Worm (Caenorhabditis elegans): ENCODE results near the gene ucr-2.3.
A peak's percentile ranks its signal among the peaks of the same experiment; 100 is the strongest.

ucr-2.3 gene

DNA sequence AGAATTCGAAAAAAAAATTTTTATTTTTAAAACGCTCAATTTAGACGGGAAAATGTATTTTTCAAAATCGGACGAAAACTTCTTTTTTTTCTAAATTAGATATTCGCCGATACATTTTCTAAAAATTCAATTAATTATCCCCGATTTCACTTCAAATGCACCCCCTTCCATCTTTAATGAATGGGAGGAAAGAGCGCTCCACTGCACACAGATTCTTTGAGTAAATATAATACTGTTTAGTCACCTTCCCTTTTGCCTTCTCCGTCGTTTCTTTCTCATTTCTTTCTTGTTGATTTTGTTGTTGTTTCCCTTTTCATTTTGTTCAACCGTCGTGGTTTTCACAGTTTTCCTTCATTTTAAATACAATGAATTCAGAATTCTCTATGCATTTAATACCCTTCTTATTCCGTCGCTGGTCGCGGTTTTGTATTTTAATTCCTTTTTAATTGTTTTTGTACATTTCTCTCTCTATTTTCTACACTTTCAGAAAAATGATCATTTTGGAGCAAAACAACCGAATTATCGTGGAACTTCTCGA is 17.8 kb upstream of the ucr-2.3 start, which contains the start of gene arx-4:
Gene arx-4, plus strand, starts transcription at position 488 of the 538 bp plus-strand sequence.
- no peak for TF ChIP-seq madf-8 (GFP tag; conservative IDR thresholded peaks at IDR 0.05)
- TF ChIP-seq mcd-1 (GFP tag; IDR thresholded peaks at IDR 0.05), result 0 out of 2 replicates have a peak, but pooled peaks have one; percentile 25
- no peak for TF ChIP-seq let-607 (tag; optimal IDR thresholded peaks at IDR 0.05)
- no peak for TF ChIP-seq athp-1 (tag; optimal IDR thresholded peaks at IDR 0.05)
- peak; percentile 15 for TF ChIP-seq attf-5 (GFP tag; optimal IDR thresholded peaks at IDR 0.05)
- no peak for TF ChIP-seq B0261.1 (tag; optimal IDR thresholded peaks at IDR 0.05)
- no peak for TF ChIP-seq pbrm-1 (GFP tag; IDR thresholded peaks at IDR 0.05)
- no peak for TF ChIP-seq dox-1 (GFP tag; IDR thresholded peaks at IDR 0.05)
- no peak for TF ChIP-seq C06A6.2 (GFP tag; conservative IDR thresholded peaks at IDR 0.05)
- no peak for TF ChIP-seq ztf-18 (tag; optimal IDR thresholded peaks at IDR 0.05)
- no peak for TF ChIP-seq Y53G8AR.9 (GFP tag; conservative IDR thresholded peaks at IDR 0.05)

DNA sequence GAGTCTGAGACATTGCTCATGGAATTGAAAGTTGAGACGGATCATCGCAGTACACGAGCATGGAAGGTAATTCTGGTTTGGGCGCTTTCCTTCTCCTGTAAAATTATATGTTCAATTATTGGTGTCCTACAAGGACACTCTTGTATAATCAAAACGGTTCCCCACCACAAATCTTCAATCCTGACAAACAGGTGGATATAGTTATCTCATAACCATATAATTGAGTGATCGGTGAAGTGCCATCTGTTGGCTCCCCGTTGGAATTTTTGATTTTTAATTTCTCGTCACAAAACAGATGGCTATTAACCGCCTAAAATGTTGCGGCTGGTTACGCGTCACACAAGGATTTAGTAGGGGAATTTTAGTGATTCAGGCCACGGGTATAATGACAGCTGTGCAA is 10.8 kb upstream of the ucr-2.3 start:
- TF ChIP-seq sdz-38 (tag; optimal IDR thresholded peaks at IDR 0.05) (no peak), K12H6.12 (tag; optimal IDR thresholded peaks at IDR 0.05) (no peak), ceh-58 (GFP tag; IDR thresholded peaks at IDR 0.05) (no peak), hmg-1.2 (GFP tag; IDR thresholded peaks at IDR 0.05) (no peak), hrde-1 (tag; optimal IDR thresholded peaks at IDR 0.05; ENCODE audit: borderline replicate concordance) (no peak), rcor-1 (GFP tag; IDR thresholded peaks at IDR 0.05) (no peak), sea-2 (GFP tag; IDR thresholded peaks at IDR 0.05) (no peak), nhr-120 (GFP tag; IDR thresholded peaks at IDR 0.05) (no peak), hmg-20 (GFP tag; IDR thresholded peaks at IDR 0.05) (no peak), B0035.1 (tag; optimal IDR thresholded peaks at IDR 0.05) (no peak), B0019.2 (GFP tag; conservative IDR thresholded peaks at IDR 0.05) (no peak), K11D2.4 (GFP tag; IDR thresholded peaks at IDR 0.05) (no peak)

DNA sequence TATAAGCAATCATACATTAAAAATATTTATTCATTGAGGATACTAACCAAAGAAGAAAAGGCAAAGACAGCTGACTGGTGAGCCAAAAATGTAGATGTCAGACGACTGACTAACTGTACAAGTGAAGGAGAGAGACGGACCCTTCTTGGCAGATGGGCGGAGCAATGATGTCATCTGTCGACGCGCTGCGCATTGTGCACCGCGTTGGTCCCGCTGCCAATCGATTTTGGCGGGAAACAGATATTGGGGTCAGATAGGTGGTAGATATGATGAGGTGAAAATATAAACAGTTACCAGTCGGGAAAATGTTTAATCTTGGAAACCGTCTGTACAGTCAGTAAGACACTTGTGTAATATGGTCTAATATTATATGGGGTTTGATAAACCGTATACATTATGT is 9.8 kb upstream of the ucr-2.3 start, which contains the start of gene T24C4.2:
Gene T24C4.2, minus strand, starts transcription at position 101 of the 400 bp plus-strand sequence.
- TF ChIP-seq unc-62 (GFP tag; optimal IDR thresholded peaks at IDR 0.05), result no peak
- TF ChIP-seq mcd-1 (GFP tag; IDR thresholded peaks at IDR 0.05), result no peak
- TF ChIP-seq attf-6 (GFP tag; IDR thresholded peaks at IDR 0.05), result no peak

DNA sequence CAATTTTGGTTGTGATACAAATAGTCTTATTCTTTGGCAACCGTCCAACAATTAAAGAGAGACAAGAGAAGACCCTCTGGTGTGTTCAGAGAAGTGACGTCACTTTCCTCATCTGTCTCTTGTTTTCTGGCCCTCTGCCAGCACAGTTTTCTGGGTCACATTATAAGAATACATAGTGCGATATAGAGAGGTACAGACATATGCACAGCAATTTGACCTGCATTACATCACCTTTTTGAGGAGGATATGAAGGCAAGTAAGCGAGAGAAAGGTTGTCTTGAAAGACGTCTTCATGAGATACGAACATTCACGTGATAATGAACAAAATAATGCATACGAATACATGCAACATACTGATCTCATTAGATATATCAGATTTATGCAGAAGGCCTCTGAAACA is 9.1 kb upstream of the ucr-2.3 start:
- TF ChIP-seq sptf-2 (GFP tag; optimal IDR thresholded peaks at IDR 0.05), result no peak
- TF ChIP-seq lir-1 (GFP tag; conservative IDR thresholded peaks at IDR 0.05), result no peak

DNA sequence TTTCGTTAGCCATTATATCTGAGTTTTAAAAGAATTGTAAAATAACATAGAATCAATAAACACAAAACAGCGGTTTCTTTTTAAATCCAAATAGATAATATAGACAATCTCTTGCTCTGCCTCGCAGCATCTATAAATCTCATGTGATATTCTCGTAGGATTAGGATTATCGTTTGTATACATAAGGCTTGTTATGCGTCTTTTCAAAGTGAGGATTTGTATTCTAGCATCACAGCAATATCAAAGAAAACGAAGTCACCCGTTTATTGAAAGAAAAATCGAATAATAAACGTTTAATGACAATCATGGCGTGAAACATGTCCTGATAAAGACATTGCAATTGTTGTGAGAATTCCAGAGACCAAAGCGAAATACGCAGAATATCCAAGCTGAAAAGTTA is 7.3 kb upstream of the ucr-2.3 start, which contains the start of the genes T24C4.3 and clc-20:
Gene T24C4.3, minus strand, starts transcription at position 101 of the 400 bp plus-strand sequence.
Gene clc-20, plus strand, starts transcription at position 211 of the 400 bp plus-strand sequence.
- TF ChIP-seq lir-1 (GFP tag; conservative IDR thresholded peaks at IDR 0.05) (no peak), Y95B8A.8 (GFP tag; IDR thresholded peaks at IDR 0.05) (no peak), pbrm-1 (GFP tag; IDR thresholded peaks at IDR 0.05) (no peak), K12H6.12 (tag; optimal IDR thresholded peaks at IDR 0.05) (no peak)

DNA sequence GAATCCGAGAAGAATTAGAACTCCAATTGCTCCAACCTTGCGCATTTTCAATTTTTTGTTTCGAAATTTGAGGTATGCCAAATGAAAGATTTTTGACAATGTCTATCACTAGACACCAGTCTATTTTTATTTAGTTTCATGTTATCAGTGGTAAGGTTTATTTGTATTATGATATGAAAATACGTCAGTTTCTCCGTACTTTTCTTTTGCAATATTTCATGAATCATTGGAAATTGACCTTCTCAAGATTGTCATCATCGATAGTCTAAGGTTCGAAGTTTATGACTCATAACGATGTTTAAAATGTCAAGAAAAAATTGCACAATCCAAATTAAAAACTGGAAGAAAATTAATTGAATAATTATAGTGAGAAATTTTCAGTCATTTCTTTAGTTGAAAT is 6.2 kb upstream of the ucr-2.3 start, which contains the start of gene clc-19:
Gene clc-19, minus strand, starts transcription at position 135 of the 400 bp plus-strand sequence.
- no peak for TF ChIP-seq aptf-3 (GFP tag; IDR thresholded peaks at IDR 0.05)
- TF ChIP-seq let-607 (tag; optimal IDR thresholded peaks at IDR 0.05), result no peak
- no peak for TF ChIP-seq bed-1 (GFP tag; IDR thresholded peaks at IDR 0.05)
- TF ChIP-seq nhr-80 (tag; optimal IDR thresholded peaks at IDR 0.05), result peak; percentile 33
- no peak for TF ChIP-seq him-1 (tag; optimal IDR thresholded peaks at IDR 0.05)
- TF ChIP-seq ztf-22 (GFP tag; optimal IDR thresholded peaks at IDR 0.05), result no peak
- TF ChIP-seq snpc-1.3 (tag; optimal IDR thresholded peaks at IDR 0.05; ENCODE audit: insufficient read depth), result no peak
- no peak for TF ChIP-seq akir-1 (GFP tag; optimal IDR thresholded peaks at IDR 0.05)
- peak; percentile 26 for TF ChIP-seq unc-62 (GFP tag; optimal IDR thresholded peaks at IDR 0.05)
